Worm (Caenorhabditis elegans) whole organism, L2 larva: ENCODE results near the gene ZK666.14.

Experiments used
- blmp-1 ChIP-seq: sonication (generic microtip); optimal IDR thresholded peaks from 2 replicates; lab custom pipeline; 2017; ENCODE audit warnings: missing genetic modification characterization, mild to moderate bottlenecking, missing compliant biosample characterization, antibody characterized with exemption, moderate library complexity; ENCODE audit not compliant: insufficient read depth
- dmd-4 ChIP-seq: sonication (generic microtip); optimal IDR thresholded peaks from 2 replicates; lab custom pipeline; 2017; ENCODE audit warnings: missing biosample characterization, missing genetic modification characterization
- fos-1 ChIP-seq: fragments of 150-350 bp; optimal IDR thresholded peaks from 2 replicates; lab custom pipeline; 2014; ENCODE audit warnings: missing biosample characterization, missing genetic modification characterization
- lin-39 ChIP-seq: fragments of 150-350 bp; optimal IDR thresholded peaks from 2 replicates; lab custom pipeline; 2014; ENCODE audit warnings: missing biosample characterization, missing genetic modification reagents, missing genetic modification characterization
- nhr-237 ChIP-seq: fragments of 150-350 bp; optimal IDR thresholded peaks from 2 replicates; lab custom pipeline; 2014; ENCODE audit warnings: missing biosample characterization, missing genetic modification characterization
- snpc-4 ChIP-seq: fragments of 150-350 bp; optimal IDR thresholded peaks from 2 replicates; lab custom pipeline; 2014; ENCODE audit warnings: missing biosample characterization, missing genetic modification characterization
- unc-39 ChIP-seq: fragments of 150-350 bp; optimal IDR thresholded peaks from 2 replicates; lab custom pipeline; 2014; ENCODE audit warnings: missing biosample characterization, missing genetic modification characterization
- ztf-11 ChIP-seq: sonication (generic microtip); optimal IDR thresholded peaks from 2 replicates; lab custom pipeline; 2017; ENCODE audit warnings: missing biosample characterization, missing genetic modification characterization
- ztf-4 ChIP-seq: fragments of 150-350 bp; optimal IDR thresholded peaks from 2 replicates; lab custom pipeline; 2014; ENCODE audit warnings: missing biosample characterization, missing genetic modification characterization

DNA sequence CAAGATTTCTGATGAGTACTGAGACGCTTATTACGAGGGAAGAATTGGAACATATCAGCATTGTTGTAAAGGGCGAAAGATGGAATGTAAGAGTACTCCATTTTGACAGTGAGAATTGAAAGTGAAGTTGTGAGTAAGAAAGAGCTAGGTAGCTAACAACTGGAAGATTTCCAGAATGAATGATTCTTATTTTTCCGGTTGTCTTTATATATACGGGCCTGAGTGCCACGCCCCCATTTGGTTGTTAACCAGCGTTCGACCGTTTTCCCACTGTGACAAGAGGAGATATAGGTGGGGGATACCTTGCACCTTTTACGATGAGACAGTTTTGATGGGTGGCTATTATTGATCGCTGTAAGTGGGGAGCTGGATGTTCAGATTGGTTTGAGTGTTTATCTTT lies 23.3 kb upstream of the ZK666.14 start, which contains the start of gene ZK666.1:
- TF ChIP-seq lin-39 (tag; lab: Kevin White, UChicago) (no peak), snpc-4 (tag; lab: Kevin White, UChicago) (no peak), ztf-4 (no peak), dmd-4 (tag; lab: Kevin White, UChicago) (no peak), ztf-11 (tag; lab: Kevin White, UChicago) (no peak), nhr-237 (no peak), blmp-1 (tag; lab: Kevin White, UChicago) (no peak), fos-1 (tag; lab: Kevin White, UChicago) (no peak), unc-39 (tag; lab: Kevin White, UChicago) (no peak)
